Fruit fly (Drosophila melanogaster) whole organism, embryonic: ENCODE measurements around the gene mGluR.

Source experiments
- Antp ChIP-seq: fragments of 200-800 bp; sonication (Bioruptor generic); optimal IDR thresholded peaks from 3 replicates; lab custom pipeline; 2016; ENCODE audit warnings: missing biosample characterization, missing genetic modification characterization
- CG1024 ChIP-seq: fragments of 200-800 bp; sonication (Bioruptor generic); IDR thresholded peaks from 2 replicates; pipeline ENCODE4 v1.3.6; 2022; ENCODE audit warnings: missing biosample characterization, missing genetic modification characterization
- CG10274 ChIP-seq: fragments of 200-800 bp; sonication (Bioruptor generic); optimal IDR thresholded peaks from 3 replicates; lab custom pipeline; 2017; ENCODE audit warnings: missing biosample characterization, mild to moderate bottlenecking, missing genetic modification characterization
- CG10565 ChIP-seq: fragments of 200-800 bp; sonication (Bioruptor generic); optimal IDR thresholded peaks from 3 replicates; lab custom pipeline; 2016; ENCODE audit warnings: missing biosample characterization, mild to moderate bottlenecking, missing genetic modification characterization
- CG11723 ChIP-seq: fragments of 200-800 bp; sonication (Bioruptor generic); optimal IDR thresholded peaks from 2 replicates; lab custom pipeline; 2017; ENCODE audit warnings: missing biosample characterization, mild to moderate bottlenecking, missing genetic modification characterization
- CG12942 ChIP-seq: fragments of 200-800 bp; sonication (Bioruptor generic); optimal IDR thresholded peaks from 3 replicates; lab custom pipeline; 2016; ENCODE audit warnings: missing biosample characterization, missing genetic modification characterization
- CG15479 ChIP-seq: fragments of 200-800 bp; sonication (Bioruptor generic); optimal IDR thresholded peaks from 3 replicates; lab custom pipeline; 2019; ENCODE audit warnings: missing biosample characterization, mild to moderate bottlenecking, missing genetic modification characterization, moderate library complexity
- CG18262 ChIP-seq: fragments of 200-800 bp; optimal IDR thresholded peaks from 3 replicates; lab custom pipeline; 2019; ENCODE audit warnings: missing biosample characterization, mild to moderate bottlenecking, missing genetic modification characterization, moderate library complexity
- CG2202 ChIP-seq: fragments of 200-800 bp; sonication (Bioruptor generic); optimal IDR thresholded peaks from 2 replicates; lab custom pipeline; 2018; ENCODE audit warnings: missing biosample characterization, mild to moderate bottlenecking, missing genetic modification characterization
- CG2712 ChIP-seq: fragments of 200-800 bp; optimal IDR thresholded peaks from 3 replicates; lab custom pipeline; 2019; ENCODE audit warnings: missing biosample characterization, mild to moderate bottlenecking, missing genetic modification characterization, moderate library complexity
- CG30020 ChIP-seq: fragments of 200-800 bp; optimal IDR thresholded peaks from 2 replicates; lab custom pipeline; 2019; ENCODE audit warnings: missing biosample characterization, mild to moderate bottlenecking, missing genetic modification characterization, moderate library complexity
- CG33213 ChIP-seq: fragments of 200-800 bp; sonication (Bioruptor generic); optimal IDR thresholded peaks from 3 replicates; lab custom pipeline; 2016; ENCODE audit warnings: missing biosample characterization, missing genetic modification characterization
- CG4360 ChIP-seq: fragments of 200-800 bp; sonication (Bioruptor generic); IDR thresholded peaks from 2 replicates; pipeline ENCODE4 v1.3.6; 2022; ENCODE audit warnings: missing biosample characterization, missing genetic modification characterization
- CG4424 ChIP-seq: fragments of 200-800 bp; sonication (Bioruptor generic); optimal IDR thresholded peaks from 3 replicates; lab custom pipeline; 2016; ENCODE audit warnings: missing biosample characterization, missing genetic modification characterization
- CG4854 ChIP-seq: fragments of 200-800 bp; sonication (Bioruptor generic); optimal IDR thresholded peaks from 2 replicates; lab custom pipeline; 2016; ENCODE audit warnings: missing biosample characterization, missing genetic modification characterization, inconsistent platforms
- CG7357 ChIP-seq: fragments of 200-800 bp; sonication (Bioruptor generic); IDR thresholded peaks from 3 replicates; pipeline ENCODE4 v1.3.6; 2022; ENCODE audit warnings: missing biosample characterization, missing genetic modification characterization
- CG7372 ChIP-seq: fragments of 200-800 bp; sonication (Bioruptor generic); IDR thresholded peaks from 2 replicates; pipeline ENCODE4 v1.3.6; 2022; ENCODE audit warnings: missing biosample characterization, missing genetic modification characterization
- CHES-1-like ChIP-seq: fragments of 200-800 bp; sonication (Bioruptor generic); optimal IDR thresholded peaks from 2 replicates; lab custom pipeline; 2016; ENCODE audit warnings: missing biosample characterization, missing genetic modification characterization
- D19A ChIP-seq: fragments of 200-800 bp; optimal IDR thresholded peaks from 3 replicates; lab custom pipeline; 2019; ENCODE audit warnings: missing biosample characterization, mild to moderate bottlenecking, missing genetic modification characterization, moderate library complexity
- Dad ChIP-seq: fragments of 200-800 bp; sonication (Bioruptor generic); optimal IDR thresholded peaks from 3 replicates; lab custom pipeline; 2016; ENCODE audit warnings: missing biosample characterization, missing genetic modification characterization
- Dll ChIP-seq: fragments of 200-800 bp; sonication (Bioruptor generic); IDR thresholded peaks from 4 replicates; pipeline ENCODE4 v1.3.6; 2022; ENCODE audit warnings: missing biosample characterization, missing genetic modification characterization; ENCODE audit not compliant: partially characterized antibody
- Drgx ChIP-seq: fragments of 200-800 bp; sonication (Bioruptor generic); IDR thresholded peaks from 2 replicates; pipeline ENCODE4 v1.3.6; 2022; ENCODE audit warnings: missing biosample characterization, missing genetic modification characterization
- Eip74EF ChIP-seq, 2 experiments: fragments of 200-800 bp in 1 of 2; fragments of >200 bp in 1 of 2; sonication (Bioruptor generic) in 1 of 2; optimal IDR thresholded peaks; 2 replicates each; lab custom pipeline; 2017 to 2019; ENCODE audit warnings: missing biosample characterization in 2 of 2, missing genetic modification characterization in 2 of 2, mild to moderate bottlenecking in 1 of 2, moderate library complexity in 1 of 2
- Elba2 ChIP-seq: fragments of 200-800 bp; sonication (Bioruptor generic); optimal IDR thresholded peaks from 3 replicates; lab custom pipeline; 2016; ENCODE audit warnings: missing biosample characterization, missing genetic modification characterization
- Gug ChIP-seq: fragments of 200-800 bp; sonication (Bioruptor generic); IDR thresholded peaks from 4 replicates; pipeline ENCODE4 v1.3.6; 2022; ENCODE audit warnings: missing biosample characterization, missing genetic modification characterization
- Hsf ChIP-seq: fragments of 200-800 bp; sonication (Bioruptor generic); optimal IDR thresholded peaks from 3 replicates; lab custom pipeline; 2016; ENCODE audit warnings: missing biosample characterization, missing genetic modification characterization
- Lhr ChIP-seq: fragments of 200-800 bp; sonication (Bioruptor generic); optimal IDR thresholded peaks from 3 replicates; lab custom pipeline; 2017; ENCODE audit warnings: mild to moderate bottlenecking, missing biosample characterization, missing genetic modification reagents, missing genetic modification characterization
- Max ChIP-seq: fragments of 200-800 bp; sonication (Bioruptor generic); optimal IDR thresholded peaks from 2 replicates; lab custom pipeline; 2016; ENCODE audit warnings: missing biosample characterization, mild to moderate bottlenecking, missing genetic modification characterization
- NK7.1 ChIP-seq: fragments of 200-800 bp; sonication (Bioruptor generic); optimal IDR thresholded peaks from 3 replicates; lab custom pipeline; 2016; ENCODE audit warnings: missing biosample characterization, missing genetic modification characterization
- ab ChIP-seq: fragments of 200-800 bp; sonication (Bioruptor generic); optimal IDR thresholded peaks from 2 replicates; lab custom pipeline; 2016; ENCODE audit warnings: missing biosample characterization, missing genetic modification characterization
- ac ChIP-seq: fragments of 200-800 bp; sonication (Bioruptor generic); optimal IDR thresholded peaks from 3 replicates; lab custom pipeline; 2017; ENCODE audit warnings: missing biosample characterization, mild to moderate bottlenecking, missing genetic modification characterization
- bcd ChIP-seq: fragments of 200-800 bp; sonication (Bioruptor generic); optimal IDR thresholded peaks from 2 replicates; lab custom pipeline; 2017; ENCODE audit warnings: missing biosample characterization, mild to moderate bottlenecking, missing genetic modification characterization
- chinmo ChIP-seq: fragments of 200-800 bp; sonication (Bioruptor generic); IDR thresholded peaks from 4 replicates; pipeline ENCODE4 v1.3.6; 2022; ENCODE audit warnings: missing biosample characterization, missing genetic modification characterization; ENCODE audit not compliant: partially characterized antibody
- crol ChIP-seq: fragments of 200-800 bp; sonication (Bioruptor generic); IDR thresholded peaks from 2 replicates; pipeline ENCODE4 v1.3.6; 2022; ENCODE audit warnings: missing biosample characterization, missing genetic modification characterization
- danr ChIP-seq: fragments of 200-800 bp; sonication (Bioruptor generic); IDR thresholded peaks from 2 replicates; pipeline ENCODE4 v1.3.6; 2022; ENCODE audit warnings: missing biosample characterization, missing genetic modification characterization
- dmrt99B ChIP-seq: fragments of 200-800 bp; sonication (Bioruptor generic); optimal IDR thresholded peaks from 2 replicates; lab custom pipeline; 2018; ENCODE audit warnings: missing biosample characterization, mild to moderate bottlenecking, missing genetic modification characterization, moderate library complexity
- esg ChIP-seq: fragments of 200-800 bp; sonication (Bioruptor generic); conservative IDR thresholded peaks from 2 replicates; pipeline ENCODE4 v1.3.6; 2022; ENCODE audit warnings: missing biosample characterization, missing genetic modification characterization
- gfzf ChIP-seq: fragments of 200-800 bp; sonication (Bioruptor generic); optimal IDR thresholded peaks from 2 replicates; lab custom pipeline; 2016; ENCODE audit warnings: missing biosample characterization, mild to moderate bottlenecking, missing genetic modification characterization, moderate library complexity
- her ChIP-seq: fragments of 200-800 bp; sonication (Bioruptor generic); optimal IDR thresholded peaks from 2 replicates; lab custom pipeline; 2016; ENCODE audit warnings: missing biosample characterization, missing genetic modification characterization
- jumu ChIP-seq: fragments of 200-800 bp; sonication (Bioruptor generic); optimal IDR thresholded peaks from 3 replicates; lab custom pipeline; 2016; ENCODE audit warnings: missing biosample characterization, missing genetic modification characterization
- row ChIP-seq: fragments of 200-800 bp; sonication (Bioruptor generic); IDR thresholded peaks from 3 replicates; pipeline ENCODE4 v1.3.6; 2022; ENCODE audit warnings: missing biosample characterization, missing genetic modification characterization
- ssp ChIP-seq: fragments of 200-800 bp; sonication (Bioruptor generic); IDR thresholded peaks from 2 replicates; pipeline ENCODE4 v1.3.6; 2022; ENCODE audit warnings: missing biosample characterization, missing genetic modification characterization

mGluR gene

DNA sequence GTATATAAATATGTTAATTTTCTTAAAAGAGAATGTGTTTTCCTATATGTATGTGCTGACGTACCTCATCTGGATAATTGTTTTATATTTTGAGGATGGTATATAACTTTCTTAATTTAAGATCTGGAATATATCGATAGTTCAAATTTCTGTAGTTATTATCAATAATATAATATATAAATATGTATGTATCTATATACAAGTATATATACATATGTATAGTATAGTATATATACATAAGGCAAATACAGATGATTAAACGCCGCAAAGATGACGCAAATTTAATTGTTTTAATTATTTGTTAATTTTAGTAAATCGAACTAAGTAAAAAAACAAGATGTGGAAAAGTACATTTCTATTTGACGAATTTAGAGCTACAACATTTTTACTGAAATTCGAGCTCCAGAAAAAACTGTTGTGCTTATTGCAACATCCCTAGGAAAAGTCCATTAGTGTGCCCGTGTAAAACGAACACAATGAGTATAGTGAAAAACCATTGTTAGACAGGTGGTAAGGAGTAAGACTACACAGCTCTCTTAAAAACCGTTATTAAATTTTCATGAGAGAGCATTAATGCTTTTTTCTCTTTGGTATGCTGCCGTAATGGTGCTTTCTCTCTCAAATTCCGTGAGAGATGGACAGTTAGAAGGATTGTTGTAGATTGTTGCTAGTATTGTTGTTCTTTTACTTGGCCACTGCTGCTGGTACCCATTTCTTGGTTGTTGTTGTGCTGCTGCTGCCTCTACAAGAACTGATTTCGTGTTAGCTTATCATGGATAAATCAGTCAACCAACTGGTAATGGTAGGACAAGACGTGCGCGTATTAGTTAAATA is at the start of gene mGluR (continued):
- no peak for TF ChIP-seq jumu (GFP tag; lab: Kevin White, UChicago)
- no peak for TF ChIP-seq CG12942 (GFP tag; lab: Kevin White, UChicago)
- no peak for TF ChIP-seq dmrt99B (tag; lab: Kevin White, UChicago)
- TF ChIP-seq ssp (GFP tag; lab: Robert Waterston, UW), result peak; percentile 93
- TF ChIP-seq Lhr (GFP tag; lab: Kevin White, UChicago), result peak; percentile 25
- no peak for TF ChIP-seq ab (GFP tag; lab: Kevin White, UChicago)
- peak; percentile 51 for TF ChIP-seq Elba2 (GFP tag; lab: Kevin White, UChicago)
- no peak for TF ChIP-seq crol (GFP tag; lab: Robert Waterston, UW)
- TF ChIP-seq CG30020 (tag; lab: Kevin White, UChicago), result peak; percentile 98
- TF ChIP-seq CG10565 (GFP tag; lab: Kevin White, UChicago), result no peak
- no peak for TF ChIP-seq Eip74EF (GFP tag; optimal IDR thresholded peaks at IDR 0.05; lab: Kevin White, UChicago)
- TF ChIP-seq CG15479 (GFP tag; lab: Kevin White, UChicago), result no peak
- TF ChIP-seq CG7357 (GFP tag; lab: Robert Waterston, UW), result peak; percentile 81; the same call in 2 of the 3 replicates
- TF ChIP-seq row (GFP tag; lab: Robert Waterston, UW), result peak; percentile 68; the same call in 2 of the 3 replicates
- TF ChIP-seq CG18262 (tag; lab: Kevin White, UChicago), result no peak
- no peak for TF ChIP-seq danr
- TF ChIP-seq esg, result no peak
- TF ChIP-seq CG11723 (GFP tag; lab: Kevin White, UChicago), result peak; percentile 83
- TF ChIP-seq CG10274 (GFP tag; lab: Kevin White, UChicago), result no peak
- TF ChIP-seq Gug (GFP tag; lab: Robert Waterston, UW), result no peak
- TF ChIP-seq CG4424 (GFP tag; lab: Kevin White, UChicago), result no peak
- TF ChIP-seq CG4854 (GFP tag; lab: Kevin White, UChicago), result no peak
- TF ChIP-seq CG33213 (GFP tag; lab: Kevin White, UChicago), result peak; percentile 45
- no peak for TF ChIP-seq CG2202 (tag; lab: Kevin White, UChicago)
- peak; percentile 2 for TF ChIP-seq ac (GFP tag; lab: Kevin White, UChicago)
- TF ChIP-seq her, result no peak
- TF ChIP-seq CG4360 (GFP tag; lab: Robert Waterston, UW), result peak; percentile 70
- no peak; the same call in 3 of the 4 replicates for TF ChIP-seq Dll (GFP tag; lab: Robert Waterston, UW)
- peak; percentile 48 for TF ChIP-seq gfzf (GFP tag; lab: Kevin White, UChicago)
- no peak for TF ChIP-seq CHES-1-like (GFP tag; lab: Kevin White, UChicago)
- no peak for TF ChIP-seq Antp
- no peak for TF ChIP-seq CG7372 (GFP tag; lab: Robert Waterston, UW)
- TF ChIP-seq CG1024 (GFP tag; lab: Robert Waterston, UW), result peak; percentile 96
- TF ChIP-seq Drgx (GFP tag; lab: Robert Waterston, UW), result no peak
- TF ChIP-seq, all 482 proteins: peak for 30

DNA sequence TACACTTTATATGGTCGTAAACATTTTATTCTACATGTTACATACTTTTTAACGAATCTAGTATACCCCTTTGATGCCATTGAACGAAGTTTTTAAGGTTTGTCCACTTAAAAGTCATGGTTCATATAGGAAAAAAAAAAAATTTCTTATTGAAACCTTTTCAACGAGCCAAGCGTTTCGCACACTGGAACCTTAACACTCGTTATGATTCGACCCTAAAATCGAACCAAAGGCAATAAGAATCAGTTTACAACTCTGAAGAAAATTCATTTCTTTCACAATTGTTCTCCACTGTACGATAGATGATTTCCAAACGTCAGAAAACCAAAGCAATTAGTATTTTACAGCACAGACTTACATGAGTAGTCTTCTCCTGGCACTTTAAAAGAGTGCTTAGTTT is 40.5 kb upstream of the mGluR start:
- no peak for TF ChIP-seq NK7.1 (GFP tag; lab: Kevin White, UChicago)
- no peak for TF ChIP-seq bcd (GFP tag; lab: Kevin White, UChicago)
- peak; percentile 92 for TF ChIP-seq Elba2 (GFP tag; lab: Kevin White, UChicago)
- no peak for TF ChIP-seq chinmo (GFP tag; lab: Robert Waterston, UW)
- TF ChIP-seq Max (GFP tag; lab: Kevin White, UChicago), result no peak
- TF ChIP-seq D19A (tag; lab: Kevin White, UChicago), result no peak
- no peak for TF ChIP-seq Dad (GFP tag; lab: Kevin White, UChicago)
- TF ChIP-seq CG2712, result no peak
- TF ChIP-seq Hsf (GFP tag; lab: Kevin White, UChicago), result no peak
